Worm (Caenorhabditis elegans): ENCODE measurements around the gene ins-11.
"Not testable (repeated sequence)": the region's sequence is repeated elsewhere in the genome, so short reads cannot be mapped to it uniquely, and the experiment has no call there.

The ins-11 gene

DNA sequence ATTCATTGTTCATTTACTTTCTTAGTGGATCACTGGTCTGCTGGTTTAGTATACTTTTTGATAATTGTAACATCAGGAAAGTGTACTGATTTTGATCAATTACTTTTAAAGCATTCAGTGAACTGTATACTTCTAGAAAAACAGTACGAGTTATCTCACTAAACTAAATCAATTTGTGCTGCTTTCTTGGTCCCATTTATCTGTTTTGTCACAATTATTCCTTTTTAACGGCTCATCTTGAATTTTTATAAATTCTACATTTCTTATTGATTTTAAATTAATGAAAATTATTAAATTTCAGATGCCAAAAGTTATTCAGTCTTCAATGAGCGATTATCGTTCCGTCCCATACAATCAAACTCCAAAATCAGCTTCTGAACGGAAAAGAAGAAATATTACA lies 21.6 kb upstream of the ins-11 start, which contains the start of gene hlh-25:
Gene hlh-25 (plus strand): TSS at position 301 of the 400 bp plus-strand sequence.
- not testable (repeated sequence) for TF ChIP-seq fkh-2, zag-1, ceh-9 (tag; optimal IDR thresholded peaks at IDR 0.05)

DNA sequence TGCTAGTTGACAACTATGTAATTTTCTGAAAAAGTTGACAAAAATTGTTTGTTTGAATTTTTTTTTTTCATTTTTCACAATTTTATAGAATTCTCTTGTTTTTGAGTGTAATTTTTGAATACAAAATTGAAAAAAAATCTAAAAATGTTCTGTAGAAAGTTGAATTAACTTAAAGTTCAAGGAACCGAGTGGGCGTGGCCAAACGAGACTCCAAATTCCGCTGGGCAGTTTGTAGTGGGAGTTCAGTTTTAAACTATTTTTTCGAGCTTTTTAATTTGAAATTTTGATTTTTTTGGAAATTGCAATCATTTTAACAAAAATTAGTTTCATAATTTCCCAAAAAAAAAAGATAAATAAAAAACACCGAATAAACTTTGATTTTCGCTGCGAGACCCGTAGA lies 19.5 kb upstream of the ins-11 start:
- TF ChIP-seq tbx-2 (tag; optimal IDR thresholded peaks at IDR 0.05) (no peak), ztf-11 (tag; optimal IDR thresholded peaks at IDR 0.05) (no peak), fkh-2 (tag; optimal IDR thresholded peaks at IDR 0.05) (no peak), nhr-11 (tag; optimal IDR thresholded peaks at IDR 0.05) (no peak), snpc-4 (tag; optimal IDR thresholded peaks at IDR 0.05) (no peak), eor-1 (tag; optimal IDR thresholded peaks at IDR 0.05) (no peak), jun-1 (tag; optimal IDR thresholded peaks at IDR 0.05) (no peak), sea-2 (GFP tag; optimal IDR thresholded peaks at IDR 0.05) (no peak), nhr-237 (tag; optimal IDR thresholded peaks at IDR 0.05) (no peak), ZK546.5 (tag; optimal IDR thresholded peaks at IDR 0.05) (no peak)

DNA sequence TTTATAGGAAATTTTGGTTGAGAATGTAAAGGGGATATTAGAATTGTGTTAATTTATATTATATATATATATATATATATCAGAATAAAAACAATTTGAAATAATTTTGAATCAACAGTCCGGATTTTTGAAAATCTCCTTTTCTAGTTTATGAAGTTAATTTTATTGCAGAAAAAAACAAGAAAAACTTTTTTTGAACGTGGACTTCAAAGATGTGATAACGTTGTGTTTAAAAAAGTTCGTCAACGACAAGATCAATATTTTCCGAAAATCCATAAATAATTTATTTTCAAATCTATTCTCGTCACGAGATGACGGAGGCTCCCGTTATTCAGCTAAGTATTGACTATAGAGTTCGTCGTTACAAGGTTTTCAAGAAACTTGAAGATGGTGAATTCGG lies 19.0 kb upstream of the ins-11 start, which contains the start of gene C17C3.11:
Gene C17C3.11 (plus strand): TSS at position 301 of the 400 bp plus-strand sequence.
- TF ChIP-seq nhr-12 (tag; optimal IDR thresholded peaks at IDR 0.05) (no peak), pqm-1 (tag; optimal IDR thresholded peaks at IDR 0.05) (no peak), egl-27 (tag; optimal IDR thresholded peaks at IDR 0.05) (no peak), elt-3 (tag; optimal IDR thresholded peaks at IDR 0.05) (no peak), nhr-67 (tag; optimal IDR thresholded peaks at IDR 0.05) (no peak)

DNA sequence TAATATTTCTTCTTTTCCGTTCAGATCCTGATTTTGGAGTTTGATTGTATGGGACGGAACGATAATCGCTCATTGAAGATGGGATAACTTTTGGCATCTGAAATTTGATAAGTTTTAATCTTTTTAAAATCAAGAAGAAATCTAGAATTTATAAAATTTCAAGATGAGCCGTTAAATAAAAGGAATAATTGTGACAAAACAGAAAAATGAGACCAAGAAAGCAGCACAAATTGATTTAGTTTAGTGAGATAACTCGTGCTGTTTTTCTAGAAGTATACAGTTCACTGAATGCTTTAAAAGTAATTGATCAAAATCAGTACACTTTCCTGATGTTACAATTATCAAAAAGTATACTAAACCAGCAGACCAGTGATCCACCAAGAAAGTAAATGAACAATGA lies 16.4 kb upstream of the ins-11 start, which contains the start of gene hlh-27:
Gene hlh-27 (minus strand): TSS at position 101 of the 400 bp plus-strand sequence.
- not testable (repeated sequence) for TF ChIP-seq nhr-25, eor-1, elt-1 (tag; optimal IDR thresholded peaks at IDR 0.05)

DNA sequence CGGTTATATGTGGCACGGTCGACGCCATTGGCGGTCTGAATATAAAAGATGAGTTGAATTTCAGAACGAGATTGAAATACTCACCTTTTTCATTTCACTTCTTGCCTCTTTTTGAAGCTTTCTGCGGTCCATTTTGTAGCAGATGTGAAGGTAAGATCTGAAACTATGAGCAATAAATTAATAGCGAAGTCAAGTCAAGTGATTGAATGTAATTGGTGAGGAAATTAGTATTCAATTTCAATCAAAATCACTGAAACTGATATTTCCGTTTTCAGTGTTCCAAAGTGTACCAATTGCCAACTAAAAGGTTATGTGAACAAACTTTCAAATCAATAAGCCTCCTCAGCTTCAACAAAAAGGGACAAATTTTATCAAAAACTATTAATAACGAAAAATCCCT lies 14.8 kb upstream of the ins-11 start, which contains the start of gene C17C3.24:
Gene C17C3.24 (minus strand): TSS at position 101 of the 400 bp plus-strand sequence.
- TF ChIP-seq sea-2 (GFP tag; optimal IDR thresholded peaks at IDR 0.05) (no peak), ceh-28 (tag; optimal IDR thresholded peaks at IDR 0.05) (no peak), unc-39 (tag; optimal IDR thresholded peaks at IDR 0.05) (no peak), nhr-43 (tag; optimal IDR thresholded peaks at IDR 0.05; ENCODE audit: poor library complexity, severe bottlenecking) (no peak), elt-1 (tag; optimal IDR thresholded peaks at IDR 0.05) (no peak), nhr-12 (tag; optimal IDR thresholded peaks at IDR 0.05) (no peak), mdl-1 (tag; optimal IDR thresholded peaks at IDR 0.05) (no peak), skn-1 (tag; optimal IDR thresholded peaks at IDR 0.05) (no peak), egl-27 (tag; optimal IDR thresholded peaks at IDR 0.05) (no peak)

DNA sequence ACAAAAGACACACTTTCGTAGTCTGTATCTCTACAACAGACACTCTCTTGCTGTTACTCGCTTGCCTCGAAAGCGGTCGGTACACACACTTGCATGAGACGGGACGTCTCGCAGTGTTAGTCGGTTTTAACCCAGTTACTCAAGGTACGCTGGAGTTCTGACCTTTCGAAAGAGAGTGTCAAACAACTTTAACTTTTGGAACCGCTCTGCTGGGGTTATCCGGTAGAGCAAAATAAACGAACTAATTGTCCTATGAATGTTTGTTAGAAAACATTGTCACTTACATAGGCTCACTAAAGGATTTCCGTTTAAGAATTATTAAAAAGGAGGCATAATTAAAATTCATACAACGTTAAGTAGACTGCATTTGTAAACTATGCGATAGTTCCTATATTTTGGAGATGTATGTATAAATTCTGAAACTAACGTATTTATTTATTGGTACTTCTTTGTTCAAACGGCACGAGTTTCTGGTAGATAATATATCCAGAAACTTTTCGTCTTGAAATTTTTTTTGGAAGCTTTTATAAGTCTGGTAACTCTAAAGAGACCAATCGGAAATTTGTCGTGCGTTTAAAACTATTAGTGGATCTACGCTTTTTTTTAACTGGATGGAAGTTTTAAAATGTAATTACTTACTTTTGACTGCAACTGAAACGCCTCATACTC lies 12.9 kb upstream of the ins-11 start:
- TF ChIP-seq jun-1 (tag; optimal IDR thresholded peaks at IDR 0.05) (peak; percentile 98), lin-15B (tag; optimal IDR thresholded peaks at IDR 0.05) (peak; percentile 85), nhr-76 (tag; optimal IDR thresholded peaks at IDR 0.05) (peak; percentile 52), tbx-2 (tag; optimal IDR thresholded peaks at IDR 0.05) (peak; percentile 97), ztf-11 (tag; optimal IDR thresholded peaks at IDR 0.05) (peak; percentile 61), ZK546.5 (tag; optimal IDR thresholded peaks at IDR 0.05) (peak; percentile 44), sea-2 (GFP tag; optimal IDR thresholded peaks at IDR 0.05) (no peak), nhr-237 (tag; optimal IDR thresholded peaks at IDR 0.05) (peak; percentile 57), elt-2 (tag; optimal IDR thresholded peaks at IDR 0.05) (peak; percentile 97), elt-3 (tag; optimal IDR thresholded peaks at IDR 0.05) (peak in 2 of 3 experiments; percentile 77 to 92), eor-1 (tag; optimal IDR thresholded peaks at IDR 0.05) (peak in 1 of 2 experiments; percentile 71), ama-1 (optimal IDR thresholded peaks at IDR 0.05) (peak; percentile 100), nfya-1 (tag; optimal IDR thresholded peaks at IDR 0.05; ENCODE audit: insufficient read depth) (peak; percentile 97), lsy-12 (tag; optimal IDR thresholded peaks at IDR 0.05) (peak; percentile 98), lin-39 (tag; optimal IDR thresholded peaks at IDR 0.05) (peak; percentile 97), egl-5 (tag; optimal IDR thresholded peaks at IDR 0.05) (peak; percentile 96), ztf-4 (tag; optimal IDR thresholded peaks at IDR 0.05) (peak; percentile 91), aly-2 (tag; optimal IDR thresholded peaks at IDR 0.05) (peak; percentile 88), nhr-67 (tag; optimal IDR thresholded peaks at IDR 0.05) (peak; percentile 53), egl-27 (tag; optimal IDR thresholded peaks at IDR 0.05) (peak; percentile 71), ceh-82 (tag; optimal IDR thresholded peaks at IDR 0.05) (peak; percentile 95), fos-1 (tag; optimal IDR thresholded peaks at IDR 0.05) (peak; percentile 90), snpc-4 (tag; optimal IDR thresholded peaks at IDR 0.05) (peak; percentile 100), zag-1 (tag; optimal IDR thresholded peaks at IDR 0.05) (peak; percentile 93), R02D3.7 (tag; optimal IDR thresholded peaks at IDR 0.05) (peak; percentile 90), pqm-1 (tag; optimal IDR thresholded peaks at IDR 0.05) (peak; percentile 94), ceh-9 (tag; optimal IDR thresholded peaks at IDR 0.05) (no peak), nhr-12 (tag; optimal IDR thresholded peaks at IDR 0.05) (no peak), ceh-28 (tag; optimal IDR thresholded peaks at IDR 0.05) (peak; percentile 94), unc-39 (tag; optimal IDR thresholded peaks at IDR 0.05) (peak; percentile 35), elt-1 (tag; optimal IDR thresholded peaks at IDR 0.05) (peak; percentile 54), mml-1 (tag; optimal IDR thresholded peaks at IDR 0.05) (no peak)
